Worm (Caenorhabditis elegans) whole organism, young adult: ENCODE results near the gene pct-1.

Experiments
- D2030.7 ChIP-seq: fragments of 200-800 bp; sonication (Bioruptor generic); IDR thresholded peaks from 2 replicates; pipeline ENCODE4 v1.3.6; 2022; ENCODE audit warnings: missing genetic modification reagents, missing genetic modification characterization, missing compliant biosample characterization
- F22D6.2 ChIP-seq: sonication (generic microtip); optimal IDR thresholded peaks from 2 replicates; lab custom pipeline; 2016; ENCODE audit warnings: mild to moderate bottlenecking, missing genetic modification characterization, missing compliant biosample characterization
- F33H1.4 ChIP-seq: fragments of 200-800 bp; sonication (Bioruptor generic); IDR thresholded peaks from 2 replicates; pipeline ENCODE4 v1.3.6; 2022; ENCODE audit warnings: missing genetic modification reagents, missing genetic modification characterization, missing compliant biosample characterization
- T26A5.8 ChIP-seq: sonication (generic microtip); optimal IDR thresholded peaks from 2 replicates; lab custom pipeline; 2016; ENCODE audit warnings: missing genetic modification characterization, missing compliant biosample characterization
- Y53F4B.3 ChIP-seq: fragments of 200-800 bp; sonication (Bioruptor generic); IDR thresholded peaks from 2 replicates; pipeline ENCODE4 v1.3.6; 2022; ENCODE audit warnings: missing genetic modification reagents, missing genetic modification characterization, missing compliant biosample characterization
- ZK185.1 ChIP-seq: sonication (generic microtip); optimal IDR thresholded peaks from 2 replicates; lab custom pipeline; 2016; ENCODE audit warnings: mild to moderate bottlenecking, missing genetic modification characterization, missing compliant biosample characterization; ENCODE audit not compliant: poor library complexity, severe bottlenecking
- aptf-2 ChIP-seq: fragments of 200-800 bp; sonication (Bioruptor generic); conservative IDR thresholded peaks from 2 replicates; pipeline ENCODE4 v1.3.6; 2022; ENCODE audit warnings: missing genetic modification reagents, missing genetic modification characterization, missing compliant biosample characterization
- aptf-3 ChIP-seq: fragments of 200-800 bp; sonication (Bioruptor generic); IDR thresholded peaks from 2 replicates; pipeline ENCODE4 v1.3.6; 2022; ENCODE audit warnings: missing genetic modification characterization, missing compliant biosample characterization
- bed-2 ChIP-seq: fragments of 200-800 bp; sonication (Bioruptor generic); IDR thresholded peaks from 2 replicates; pipeline ENCODE4 v1.3.6; 2022; ENCODE audit warnings: missing genetic modification reagents, missing genetic modification characterization, missing compliant biosample characterization
- ccch-3 ChIP-seq: fragments of 200-800 bp; sonication (Bioruptor generic); optimal IDR thresholded peaks from 2 replicates; lab custom pipeline; 2018; ENCODE audit warnings: mild to moderate bottlenecking, missing genetic modification characterization, missing compliant biosample characterization
- ceh-100 ChIP-seq: fragments of 200-800 bp; sonication (Bioruptor generic); IDR thresholded peaks from 2 replicates; pipeline ENCODE4 v1.3.6; 2022; ENCODE audit warnings: missing genetic modification reagents, missing genetic modification characterization, missing compliant biosample characterization
- ceh-27 ChIP-seq: fragments of 200-800 bp; sonication (Bioruptor generic); optimal IDR thresholded peaks from 2 replicates; lab custom pipeline; 2018; ENCODE audit warnings: mild to moderate bottlenecking, missing genetic modification characterization, moderate library complexity, missing compliant biosample characterization
- dox-1 ChIP-seq: fragments of 200-800 bp; sonication (Bioruptor generic); IDR thresholded peaks from 2 replicates; pipeline ENCODE4 v1.3.6; 2022; ENCODE audit warnings: missing genetic modification reagents, missing genetic modification characterization, missing compliant biosample characterization
- hlh-26 ChIP-seq: fragments of 200-800 bp; sonication (Bioruptor generic); conservative IDR thresholded peaks from 2 replicates; pipeline ENCODE4 v1.3.6; 2022; ENCODE audit warnings: missing genetic modification reagents, missing genetic modification characterization, missing compliant biosample characterization
- hmg-1.2 ChIP-seq: fragments of 200-800 bp; sonication (Bioruptor generic); IDR thresholded peaks from 2 replicates; pipeline ENCODE4 v1.3.6; 2022; ENCODE audit warnings: missing genetic modification reagents, missing genetic modification characterization, missing compliant biosample characterization
- hsf-1 ChIP-seq: fragments of 200-800 bp; sonication (Bioruptor generic); IDR thresholded peaks from 2 replicates; pipeline ENCODE4 v1.3.6; 2022; ENCODE audit warnings: missing genetic modification reagents, missing genetic modification characterization, missing compliant biosample characterization
- let-526 ChIP-seq: fragments of 200-800 bp; sonication (Bioruptor generic); IDR thresholded peaks from 2 replicates; pipeline ENCODE4 v1.3.6; 2022; ENCODE audit warnings: missing genetic modification reagents, missing genetic modification characterization, missing compliant biosample characterization
- lin-35 ChIP-seq, 3 experiments: fragments of 150-350 bp in 2 of 3; sonication (generic microtip) in 1 of 3; optimal IDR thresholded peaks; 2 replicates each; lab custom pipeline; 2014 to 2018; ENCODE audit warnings: missing biosample characterization in 3 of 3, missing genetic modification characterization in 3 of 3, missing genetic modification reagents in 3 of 3
- madf-3 ChIP-seq: fragments of 200-800 bp; sonication (Bioruptor generic); IDR thresholded peaks from 2 replicates; pipeline ENCODE4 v1.3.6; 2022; ENCODE audit warnings: missing genetic modification reagents, missing genetic modification characterization, missing compliant biosample characterization
- nhr-179 ChIP-seq: sonication (generic microtip); optimal IDR thresholded peaks from 2 replicates; lab custom pipeline; 2016; ENCODE audit warnings: mild to moderate bottlenecking, missing genetic modification characterization, missing compliant biosample characterization
- nhr-27 ChIP-seq: fragments of 200-800 bp; sonication (Bioruptor generic); optimal IDR thresholded peaks from 2 replicates; lab custom pipeline; 2018; ENCODE audit warnings: mild to moderate bottlenecking, missing genetic modification characterization, moderate library complexity, missing compliant biosample characterization
- nhr-80 ChIP-seq: sonication (generic microtip); optimal IDR thresholded peaks from 2 replicates; lab custom pipeline; 2016; ENCODE audit warnings: missing genetic modification characterization, missing compliant biosample characterization
- pbrm-1 ChIP-seq: fragments of 200-800 bp; sonication (Bioruptor generic); IDR thresholded peaks from 2 replicates; pipeline ENCODE4 v1.3.6; 2022; ENCODE audit warnings: missing genetic modification reagents, missing genetic modification characterization, missing compliant biosample characterization
- rcor-1 ChIP-seq: fragments of 200-800 bp; sonication (Bioruptor generic); IDR thresholded peaks from 2 replicates; pipeline ENCODE4 v1.3.6; 2022; ENCODE audit warnings: missing genetic modification reagents, missing genetic modification characterization, missing compliant biosample characterization
- sdz-38 ChIP-seq: sonication (generic microtip); optimal IDR thresholded peaks from 2 replicates; lab custom pipeline; 2016; ENCODE audit warnings: missing genotype, missing genetic modification characterization, missing compliant biosample characterization
- snpc-1.3 ChIP-seq: sonication (generic microtip); optimal IDR thresholded peaks from 2 replicates; lab custom pipeline; 2017; ENCODE audit warnings: missing genetic modification characterization, mild to moderate bottlenecking, missing compliant biosample characterization, antibody characterized with exemption, moderate library complexity, missing genotype, missing genetic modification reagents; ENCODE audit not compliant: insufficient read depth
- snpc-4 ChIP-seq, 5 experiments: fragments of 150-350 bp in 1 of 5; sonication (generic microtip) in 4 of 5; optimal IDR thresholded peaks; 2 replicates each; lab custom pipeline; 2014 to 2018; ENCODE audit warnings: missing genetic modification characterization in 5 of 5, missing biosample characterization in 3 of 5, antibody characterized with exemption in 2 of 5, mild to moderate bottlenecking in 2 of 5, missing compliant biosample characterization in 2 of 5, missing genotype in 2 of 5, moderate library complexity in 2 of 5, missing genetic modification reagents in 1 of 5
- sptf-2 ChIP-seq: fragments of 200-800 bp; sonication (Bioruptor generic); optimal IDR thresholded peaks from 2 replicates; lab custom pipeline; 2018; ENCODE audit warnings: mild to moderate bottlenecking, missing genetic modification characterization, missing compliant biosample characterization
- xnd-1 ChIP-seq: sonication (generic microtip); optimal IDR thresholded peaks from 2 replicates; lab custom pipeline; 2016; ENCODE audit warnings: missing genotype, missing genetic modification reagents, missing genetic modification characterization, missing compliant biosample characterization
- ztf-3 ChIP-seq: fragments of 200-800 bp; sonication (Bioruptor generic); optimal IDR thresholded peaks from 2 replicates; lab custom pipeline; 2018; ENCODE audit warnings: mild to moderate bottlenecking, missing genetic modification characterization, missing compliant biosample characterization

Gene pct-1

DNA sequence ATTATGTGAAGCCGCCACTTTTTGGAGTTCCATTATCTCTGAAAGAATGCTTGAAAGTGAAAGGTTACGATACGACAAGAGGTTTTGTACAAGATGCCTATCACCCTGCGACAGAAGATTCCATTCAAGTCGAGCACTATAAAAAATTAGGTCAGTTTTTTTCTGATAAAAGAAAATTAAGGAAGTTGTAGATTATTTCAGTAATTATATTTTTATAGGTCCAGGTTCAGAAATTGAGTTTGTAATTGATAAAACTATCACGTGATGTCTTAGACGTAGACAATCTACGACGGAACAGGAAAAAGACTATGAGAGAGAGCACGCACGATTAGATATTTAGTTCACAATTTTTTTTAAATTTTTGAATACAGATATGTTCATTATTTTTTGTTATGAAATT lies 16.3 kb upstream of the pct-1 start (continued):
- TF ChIP-seq nhr-179 (tag; lab: Kevin White, UChicago) = no peak
- no peak for TF ChIP-seq ccch-3 (GFP tag; lab: Kevin White, UChicago)

- TF ChIP-seq nhr-80 (tag; lab: Kevin White, UChicago) (peak; percentile 41), D2030.7 (GFP tag; lab: Robert Waterston, UW) (no peak)
These were observed 14.5 kb upstream of the pct-1 start for ce11 chrIV:8161774-8162173.

DNA sequence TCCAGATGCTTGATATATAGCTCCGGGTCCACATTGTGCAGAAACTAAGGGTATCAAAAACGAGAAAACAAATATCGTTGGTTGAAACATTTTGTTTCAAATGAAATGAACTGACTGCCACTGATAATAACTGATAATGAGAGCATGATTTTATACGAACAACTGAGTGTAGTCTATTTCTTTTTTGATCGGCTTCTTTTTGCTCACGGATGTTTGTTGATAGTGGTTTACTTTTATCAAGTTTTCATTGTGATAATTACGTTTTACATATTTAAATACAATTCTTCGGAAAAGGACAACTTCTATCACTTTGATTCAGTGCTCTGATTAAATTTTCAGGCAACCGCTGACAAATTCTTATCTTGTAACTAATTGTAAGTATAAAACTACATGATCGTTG lies 12.6 kb upstream of the pct-1 start, which contains the start of gene clec-51:
Gene clec-51 (minus strand): TSS at position 114 of the 400 bp plus-strand sequence.
- TF ChIP-seq nhr-80 (tag; lab: Kevin White, UChicago) = peak; percentile 69
- TF ChIP-seq sptf-2 (GFP tag; lab: Kevin White, UChicago) = no peak

- TF ChIP-seq F33H1.4 (GFP tag; lab: Robert Waterston, UW) (no peak), nhr-27 (tag; lab: Kevin White, UChicago) (no peak), pbrm-1 (GFP tag; lab: Robert Waterston, UW) (no peak), let-526 (no peak), dox-1 (no peak), ceh-100 (no peak), hlh-26 (GFP tag; lab: Robert Waterston, UW) (no peak), aptf-2 (GFP tag; lab: Robert Waterston, UW) (no peak)
These were observed 11.8 kb upstream of the pct-1 start for ce11 chrIV:8164515-8164914.

DNA sequence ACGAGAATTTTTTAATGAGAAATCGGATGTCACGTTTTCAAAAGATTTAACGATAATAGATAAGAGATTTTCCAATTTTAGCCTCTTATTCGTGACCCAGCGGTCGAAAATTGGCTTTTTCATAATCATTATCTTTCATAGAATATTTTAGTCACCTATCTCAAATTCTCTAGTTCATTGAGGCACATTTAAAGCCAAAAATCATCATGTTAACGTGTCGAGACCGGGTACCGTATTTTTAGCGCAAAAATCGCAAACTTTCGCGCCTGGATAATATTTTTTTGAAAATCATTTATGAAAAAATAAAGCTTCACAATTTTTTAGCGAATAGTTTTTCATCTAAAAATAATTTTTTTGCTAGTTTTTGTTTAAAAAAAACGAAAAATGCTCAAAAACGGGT lies 10.3 kb upstream of the pct-1 start, which contains the start of gene B0218.7:
Gene B0218.7 (minus strand): TSS at position 101 of the 400 bp plus-strand sequence.
- TF ChIP-seq madf-3 (GFP tag; lab: Robert Waterston, UW) = no peak
- no peak for TF ChIP-seq hmg-1.2
- no peak for TF ChIP-seq F22D6.2 (tag; lab: Kevin White, UChicago)
- no peak for TF ChIP-seq Y53F4B.3 (GFP tag; lab: Robert Waterston, UW)
- TF ChIP-seq sdz-38 (tag; lab: Kevin White, UChicago) = no peak
- no peak for TF ChIP-seq ceh-27 (GFP tag; lab: Kevin White, UChicago)
- no peak for TF ChIP-seq rcor-1 (GFP tag; lab: Robert Waterston, UW)
- TF ChIP-seq bed-2 (GFP tag; lab: Robert Waterston, UW) = no peak
- TF ChIP-seq snpc-1.3 (tag; lab: Kevin White, UChicago) = no peak
- TF ChIP-seq ztf-3 (GFP tag; lab: Kevin White, UChicago) = no peak
- no peak for TF ChIP-seq aptf-3 (GFP tag; lab: Robert Waterston, UW)
- no peak for TF ChIP-seq hsf-1 (GFP tag; lab: Robert Waterston, UW)
- TF ChIP-seq ZK185.1 (tag; lab: Kevin White, UChicago) = no peak
- TF ChIP-seq lin-35 (GFP tag; optimal IDR thresholded peaks at IDR 0.05; lab: Kevin White, UChicago) = no peak
- no peak for TF ChIP-seq xnd-1 (tag; lab: Kevin White, UChicago)

DNA sequence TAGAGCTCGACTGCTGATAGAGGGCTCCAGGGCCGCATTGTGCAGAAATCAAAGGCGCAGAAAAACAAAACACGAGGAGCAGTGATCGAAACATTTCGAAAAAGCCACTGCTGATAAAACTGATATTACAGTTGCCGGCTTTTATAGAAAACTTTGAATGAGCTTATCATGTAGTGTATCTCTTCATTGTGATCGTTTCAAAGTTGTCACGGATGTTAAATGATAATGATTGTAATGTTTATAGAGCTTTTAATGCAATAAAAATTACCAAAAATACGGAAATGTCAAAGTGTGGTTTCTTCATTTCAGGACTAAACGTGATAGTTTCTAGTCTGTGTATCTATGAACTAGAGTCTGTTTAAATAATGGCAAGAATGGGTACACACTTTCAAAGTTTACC lies 7.6 kb upstream of the pct-1 start, which contains the start of gene clec-52:
Gene clec-52 (minus strand): TSS at position 101 of the 400 bp plus-strand sequence.
- TF ChIP-seq snpc-4 (GFP tag; optimal IDR thresholded peaks at IDR 0.05; lab: Kevin White, UChicago) (no peak), snpc-4 (tag; optimal IDR thresholded peaks at IDR 0.05; lab: Kevin White, UChicago) (no peak), ZK185.1 (tag; lab: Kevin White, UChicago) (no peak), T26A5.8 (tag; lab: Kevin White, UChicago) (no peak)
- TF ChIP-seq, all 124 proteins: peak for 0
